Worm (Caenorhabditis elegans) whole organism, late embryonic: ENCODE measurements around the gene B0222.11.

Experiments used
- ahr-1 ChIP-seq: sonication (generic microtip); optimal IDR thresholded peaks from 2 replicates; lab custom pipeline; 2016; ENCODE audit warnings: missing genetic modification characterization, missing compliant biosample characterization
- ceh-48 ChIP-seq: sonication (generic microtip); optimal IDR thresholded peaks from 2 replicates; lab custom pipeline; 2016; ENCODE audit warnings: missing genetic modification characterization, inconsistent platforms, missing compliant biosample characterization
- hlh-30 ChIP-seq: sonication (generic microtip); optimal IDR thresholded peaks from 2 replicates; lab custom pipeline; 2017; ENCODE audit warnings: antibody characterized with exemption, missing genetic modification characterization, missing compliant biosample characterization; ENCODE audit not compliant: insufficient read depth
- hlh-8 ChIP-seq: sonication (generic microtip); optimal IDR thresholded peaks from 2 replicates; lab custom pipeline; 2016; ENCODE audit warnings: missing genotype, missing genetic modification characterization, missing compliant biosample characterization
- pha-4 ChIP-seq: fragments of 150-350 bp; optimal IDR thresholded peaks from 2 replicates; lab custom pipeline; 2018; ENCODE audit warnings: missing biosample characterization, missing genetic modification reagents, missing genetic modification characterization

ce11 chrV:9208878-9209277 is 40.9 kb upstream of the B0222.11 start:
- TF ChIP-seq ceh-48 (tag; lab: Kevin White, UChicago): no peak
- no peak for TF ChIP-seq pha-4 (tag; lab: Kevin White, UChicago)
- no peak for TF ChIP-seq hlh-8
- no peak for TF ChIP-seq ahr-1
- TF ChIP-seq hlh-30: no peak
